Worm (Caenorhabditis elegans): ENCODE results near the gene ZK370.4.
A peak's percentile ranks its signal among the peaks of the same experiment; 100 is the strongest.

ZK370.4 gene

DNA sequence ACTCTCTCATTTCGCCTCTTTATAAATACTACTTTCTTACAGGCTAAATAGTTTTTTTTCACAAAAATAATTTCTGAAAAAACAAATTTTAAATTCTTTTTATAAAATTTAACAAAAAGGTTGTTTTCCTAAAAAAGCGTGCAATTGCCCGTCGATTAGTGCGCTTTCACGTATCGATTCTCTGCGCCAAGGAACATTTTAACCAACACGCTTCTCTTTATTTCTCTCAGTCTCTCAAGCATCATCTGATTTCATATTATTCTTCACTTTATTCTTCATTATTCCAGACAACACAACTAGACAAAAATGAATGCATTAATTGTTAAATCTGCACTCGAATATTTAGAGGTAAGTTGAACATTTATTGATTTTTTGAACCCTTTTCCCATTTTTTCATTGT, 41.6 kb downstream of the ZK370.4 start, which contains the start of gene B0303.4 (continued):
- no peak for TF ChIP-seq alr-1 (tag; optimal IDR thresholded peaks at IDR 0.05; ENCODE audit: borderline replicate concordance)
- TF ChIP-seq lir-3 (tag; optimal IDR thresholded peaks at IDR 0.05; ENCODE audit: poor library complexity): peak; percentile 38
- TF ChIP-seq ceh-90 (tag; optimal IDR thresholded peaks at IDR 0.05): no peak
- no peak for TF ChIP-seq pax-3 (tag; optimal IDR thresholded peaks at IDR 0.05)
- TF ChIP-seq nhr-90 (tag; optimal IDR thresholded peaks at IDR 0.05; ENCODE audit: poor library complexity): peak; percentile 20
- peak; percentile 72 for TF ChIP-seq nhr-71 (tag; optimal IDR thresholded peaks at IDR 0.05)
- no peak for TF ChIP-seq unc-86 (tag; optimal IDR thresholded peaks at IDR 0.05)
- no peak for TF ChIP-seq snpc-4 (tag; optimal IDR thresholded peaks at IDR 0.05)
- TF ChIP-seq vab-15 (tag; optimal IDR thresholded peaks at IDR 0.05): no peak
- TF ChIP-seq efl-1 (optimal IDR thresholded peaks at IDR 0.05): peak; percentile 59 to 64
- peak; percentile 55 to 63 for TF ChIP-seq efl-1 (GFP tag; optimal IDR thresholded peaks at IDR 0.05 in 1 of 2)
- peak; percentile 68 to 76 for TF ChIP-seq lin-35 (GFP tag; optimal IDR thresholded peaks at IDR 0.05)
- TF ChIP-seq lsy-2 (tag; optimal IDR thresholded peaks at IDR 0.05): peak; percentile 76
- TF ChIP-seq ceh-88 (GFP tag; IDR thresholded peaks at IDR 0.05): no peak
- TF ChIP-seq ama-1 (optimal IDR thresholded peaks at IDR 0.05): no peak
- TF ChIP-seq mef-2 (tag; optimal IDR thresholded peaks at IDR 0.05): no peak
- TF ChIP-seq elt-2 (tag; optimal IDR thresholded peaks at IDR 0.05): no peak
- no peak for TF ChIP-seq irx-1 (tag; optimal IDR thresholded peaks at IDR 0.05)
- TF ChIP-seq skn-1 (tag; optimal IDR thresholded peaks at IDR 0.05): peak; percentile 53
- TF ChIP-seq ces-1 (GFP tag; optimal IDR thresholded peaks at IDR 0.05): no peak
- TF ChIP-seq blmp-1 (tag; optimal IDR thresholded peaks at IDR 0.05): peak; percentile 83
- TF ChIP-seq swsn-7 (tag; optimal IDR thresholded peaks at IDR 0.05): peak; percentile 55
- no peak for TF ChIP-seq nhr-77 (tag; optimal IDR thresholded peaks at IDR 0.05)
- peak in 1 of 6 experiments; percentile 67 for TF ChIP-seq elt-3 (tag; optimal IDR thresholded peaks at IDR 0.05)
- peak; percentile 89 for TF ChIP-seq lin-14 (GFP tag; optimal IDR thresholded peaks at IDR 0.05)

DNA sequence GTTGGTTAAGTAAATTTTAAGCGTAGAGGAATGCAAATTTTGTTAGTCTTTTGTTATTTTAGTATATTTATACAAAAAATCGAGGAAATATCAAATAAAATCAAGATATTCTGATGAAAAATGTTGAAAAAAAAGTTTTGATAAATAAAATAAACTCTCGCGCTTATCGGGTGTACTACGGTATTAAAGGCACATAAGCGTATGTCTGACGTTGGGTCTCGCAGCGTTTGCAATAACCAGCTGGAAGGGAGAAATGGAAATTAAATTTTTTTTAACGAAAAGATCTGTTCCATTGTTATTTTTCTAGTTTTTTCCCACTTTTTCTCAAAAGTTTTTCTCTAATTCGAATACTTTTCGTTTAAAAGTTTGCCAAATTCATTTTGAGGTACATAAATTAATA, 42.1 kb downstream of the ZK370.4 start:
- TF ChIP-seq sup-37 (GFP tag; optimal IDR thresholded peaks at IDR 0.05) (no peak), unc-86 (tag; optimal IDR thresholded peaks at IDR 0.05) (no peak), Y116A8C.19 (tag; optimal IDR thresholded peaks at IDR 0.05; ENCODE audit: borderline replicate concordance) (no peak), xbp-1 (tag; optimal IDR thresholded peaks at IDR 0.05) (no peak), nhr-84 (tag; optimal IDR thresholded peaks at IDR 0.05) (no peak), nhr-76 (tag; optimal IDR thresholded peaks at IDR 0.05) (no peak), lir-3 (tag; optimal IDR thresholded peaks at IDR 0.05; ENCODE audit: poor library complexity) (no peak), ces-1 (GFP tag; optimal IDR thresholded peaks at IDR 0.05) (no peak), zag-1 (tag; optimal IDR thresholded peaks at IDR 0.05) (no peak), jun-1 (tag; optimal IDR thresholded peaks at IDR 0.05) (no peak), elt-3 (tag; optimal IDR thresholded peaks at IDR 0.05) (no peak), lin-15B (tag; optimal IDR thresholded peaks at IDR 0.05) (no peak), mab-9 (GFP tag; IDR thresholded peaks at IDR 0.05) (no peak), ama-1 (optimal IDR thresholded peaks at IDR 0.05) (no peak)

DNA sequence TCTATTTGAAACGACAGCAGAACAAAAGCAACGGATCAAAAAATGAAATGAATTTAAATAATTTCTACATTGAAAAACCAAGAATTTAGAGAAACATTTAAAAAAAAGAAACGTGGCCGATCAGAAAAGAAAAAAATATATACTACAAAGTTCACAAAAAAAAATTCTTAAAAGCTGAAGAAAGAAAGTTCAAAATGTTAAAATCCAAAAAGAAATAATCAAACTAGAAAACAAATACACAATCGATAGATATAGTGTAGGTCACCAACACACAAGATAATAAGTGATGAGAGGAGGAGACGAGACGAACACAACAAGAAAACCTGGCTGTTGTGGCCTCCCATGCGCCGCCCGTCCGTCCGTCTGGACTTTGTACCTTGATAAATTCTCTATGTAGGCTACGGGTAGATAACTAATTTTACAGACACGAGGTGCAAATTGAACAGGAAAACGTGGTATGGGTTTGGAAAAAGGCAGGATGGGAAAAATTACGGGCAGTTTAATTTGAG, 42.7 kb downstream of the ZK370.4 start, which contains the start of gene hadb-1:
hadb-1 (minus strand) TSS at position 51 of the 509 bp plus-strand sequence.
- TF ChIP-seq snu-23 (GFP tag; optimal IDR thresholded peaks at IDR 0.05): peak; percentile 34
- TF ChIP-seq efl-1 (optimal IDR thresholded peaks at IDR 0.05): no peak
- peak in 1 of 2 experiments; percentile 53 for TF ChIP-seq efl-1 (GFP tag; optimal IDR thresholded peaks at IDR 0.05 in 1 of 2)
- peak; percentile 54 for TF ChIP-seq nhr-20 (tag; optimal IDR thresholded peaks at IDR 0.05)
- no peak for TF ChIP-seq hlh-17 (GFP tag; optimal IDR thresholded peaks at IDR 0.05; ENCODE audit: borderline replicate concordance)
- no peak for TF ChIP-seq lin-39 (tag; optimal IDR thresholded peaks at IDR 0.05)
- TF ChIP-seq elt-3 (tag; optimal IDR thresholded peaks at IDR 0.05): peak in 1 of 6 experiments; percentile 66
- peak in 1 of 2 experiments; percentile 1 for TF ChIP-seq mdl-1 (tag; optimal IDR thresholded peaks at IDR 0.05)
- no peak for TF ChIP-seq lir-3 (tag; optimal IDR thresholded peaks at IDR 0.05; ENCODE audit: poor library complexity)
- no peak for TF ChIP-seq ceh-82 (tag; optimal IDR thresholded peaks at IDR 0.05)
- no peak for TF ChIP-seq ama-1 (optimal IDR thresholded peaks at IDR 0.05)
- peak; percentile 31 for TF ChIP-seq blmp-1 (tag; optimal IDR thresholded peaks at IDR 0.05)
- TF ChIP-seq zag-1 (tag; optimal IDR thresholded peaks at IDR 0.05): no peak
- no peak for TF ChIP-seq nhr-90 (tag; optimal IDR thresholded peaks at IDR 0.05; ENCODE audit: poor library complexity)
- TF ChIP-seq lin-35 (GFP tag; optimal IDR thresholded peaks at IDR 0.05): peak in 1 of 2 experiments; percentile 28
- TF ChIP-seq nhr-71 (tag; optimal IDR thresholded peaks at IDR 0.05): peak; percentile 38
- TF ChIP-seq nhr-85 (tag): peak; percentile 49
- no peak for TF ChIP-seq zip-4 (GFP tag; optimal IDR thresholded peaks at IDR 0.05)
- no peak for TF ChIP-seq unc-86 (tag; optimal IDR thresholded peaks at IDR 0.05)
- peak; percentile 81 for TF ChIP-seq lin-14 (GFP tag; optimal IDR thresholded peaks at IDR 0.05)
- peak; percentile 4 for TF ChIP-seq mep-1 (tag; optimal IDR thresholded peaks at IDR 0.05)
- peak in 1 of 3 experiments; percentile 19 for TF ChIP-seq dpl-1 (GFP tag; optimal IDR thresholded peaks at IDR 0.05)
- TF ChIP-seq vab-15 (tag; optimal IDR thresholded peaks at IDR 0.05): no peak
- TF ChIP-seq aly-2 (tag; optimal IDR thresholded peaks at IDR 0.05): no peak
- no peak for TF ChIP-seq ceh-88 (GFP tag; IDR thresholded peaks at IDR 0.05)
- no peak for TF ChIP-seq ces-1 (GFP tag; optimal IDR thresholded peaks at IDR 0.05)

Data from whole organism, L1 larva.